Worm (Caenorhabditis elegans): ENCODE data around the gene hen-1.

Gene hen-1

ce11 chrX:7122655-7123054, 5.9 kb upstream of the hen-1 start (continued):
- TF ChIP-seq F55B11.4 (tag; optimal IDR thresholded peaks at IDR 0.05; ENCODE audit: borderline replicate concordance, insufficient read depth): no peak
- TF ChIP-seq nhr-179 (tag; optimal IDR thresholded peaks at IDR 0.05): no peak
- no peak for TF ChIP-seq hlh-26 (GFP tag; conservative IDR thresholded peaks at IDR 0.05)

- no peak for TF ChIP-seq aptf-2 (GFP tag; conservative IDR thresholded peaks at IDR 0.05)
- TF ChIP-seq rcor-1 (GFP tag; IDR thresholded peaks at IDR 0.05): no peak
- no peak for TF ChIP-seq C17E4.6 (GFP tag; IDR thresholded peaks at IDR 0.05)
- no peak for TF ChIP-seq F23B12.7 (tag; optimal IDR thresholded peaks at IDR 0.05; ENCODE audit: insufficient read depth)
- TF ChIP-seq mcd-1 (GFP tag; IDR thresholded peaks at IDR 0.05): no peak
- TF ChIP-seq ztf-28 (GFP tag; IDR thresholded peaks at IDR 0.05): no peak
- no peak for TF ChIP-seq attf-6 (GFP tag; IDR thresholded peaks at IDR 0.05)
- TF ChIP-seq madf-3 (GFP tag; IDR thresholded peaks at IDR 0.05): no peak
- TF ChIP-seq let-526 (GFP tag; IDR thresholded peaks at IDR 0.05): no peak
- no peak for TF ChIP-seq nhr-120 (GFP tag; IDR thresholded peaks at IDR 0.05)
- TF ChIP-seq egl-18 (GFP tag; IDR thresholded peaks at IDR 0.05): no peak
Observed at ce11 chrX:7112589-7112988, 4.2 kb downstream of the hen-1 start, which contains the start of gene C36B7.1. Gene C36B7.1 (plus strand): TSS chrX:7112889.

ce11 chrX:7106103-7106502, 10.7 kb downstream of the hen-1 start, which contains the start of gene C36B7.2:
Gene C36B7.2 (plus strand): TSS chrX:7106403.
- TF ChIP-seq B0261.1 (tag; optimal IDR thresholded peaks at IDR 0.05): no peak
- no peak for TF ChIP-seq F49E8.2 (tag; optimal IDR thresholded peaks at IDR 0.05; ENCODE audit: insufficient read depth)

ce11 chrX:7101477-7101876, 15.3 kb downstream of the hen-1 start, which contains the start of gene C36B7.3:
Gene C36B7.3 (plus strand): TSS chrX:7101777.
- TF ChIP-seq tbp1 (GFP tag; optimal IDR thresholded peaks at IDR 0.05) (no peak), sptf-2 (GFP tag; optimal IDR thresholded peaks at IDR 0.05) (no peak), B0019.2 (GFP tag; conservative IDR thresholded peaks at IDR 0.05) (no peak), unc-130 (GFP tag; optimal IDR thresholded peaks at IDR 0.05) (no peak), attf-6 (GFP tag; IDR thresholded peaks at IDR 0.05) (no peak), nfyb-1 (GFP tag; IDR thresholded peaks at IDR 0.05) (no peak), dpff-1 (tag; optimal IDR thresholded peaks at IDR 0.05) (no peak), F57A8.1 (GFP tag; optimal IDR thresholded peaks at IDR 0.05) (no peak), madf-10 (tag; optimal IDR thresholded peaks at IDR 0.05) (no peak), ztf-3 (GFP tag; optimal IDR thresholded peaks at IDR 0.05) (no peak), hsf-1 (GFP tag; IDR thresholded peaks at IDR 0.05) (no peak), lsy-27 (tag; optimal IDR thresholded peaks at IDR 0.05; ENCODE audit: borderline replicate concordance, insufficient read depth) (no peak), madf-6 (GFP tag; IDR thresholded peaks at IDR 0.05) (no peak), snpc-3.4 (tag; optimal IDR thresholded peaks at IDR 0.05) (no peak), ccch-3 (GFP tag; optimal IDR thresholded peaks at IDR 0.05) (no peak), cebp-2 (GFP tag; IDR thresholded peaks at IDR 0.05) (no peak), dox-1 (GFP tag; IDR thresholded peaks at IDR 0.05) (no peak), bed-1 (GFP tag; IDR thresholded peaks at IDR 0.05) (no peak), zim-3 (tag; optimal IDR thresholded peaks at IDR 0.05) (no peak), F37B4.10 (GFP tag; IDR thresholded peaks at IDR 0.05) (no peak)

Measured in whole organism, young adult.